Worm (Caenorhabditis elegans) whole organism, mixed stage, embryonic: ENCODE data around the gene srg-30.

Experiments used
- blmp-1 ChIP-seq: fragments of 150-350 bp; optimal IDR thresholded peaks from 2 replicates; lab custom pipeline; 2014; ENCODE audit warnings: missing biosample characterization, missing genetic modification characterization
- elt-3 ChIP-seq: fragments of 150-350 bp; optimal IDR thresholded peaks from 2 replicates; lab custom pipeline; 2014; ENCODE audit warnings: missing biosample characterization, missing genetic modification characterization
- lin-13 ChIP-seq: fragments of 150-350 bp; optimal IDR thresholded peaks from 2 replicates; lab custom pipeline; 2014; ENCODE audit warnings: missing biosample characterization, missing genetic modification characterization
- lsy-2 ChIP-seq: fragments of 150-350 bp; optimal IDR thresholded peaks from 2 replicates; lab custom pipeline; 2014; ENCODE audit warnings: missing biosample characterization, missing genetic modification characterization
- mep-1 ChIP-seq: fragments of 150-350 bp; optimal IDR thresholded peaks from 2 replicates; lab custom pipeline; 2017; ENCODE audit warnings: missing biosample characterization, missing genetic modification reagents, missing genetic modification characterization, inconsistent platforms
- nhr-237 ChIP-seq: fragments of 150-350 bp; optimal IDR thresholded peaks from 2 replicates; lab custom pipeline; 2014; ENCODE audit warnings: missing biosample characterization, missing genetic modification characterization
- nhr-76 ChIP-seq: sonication (generic microtip); optimal IDR thresholded peaks from 2 replicates; lab custom pipeline; 2017; ENCODE audit warnings: missing biosample characterization, missing genetic modification characterization
- pha-4 ChIP-seq: fragments of 150-350 bp; optimal IDR thresholded peaks from 2 replicates; lab custom pipeline; 2018; ENCODE audit warnings: missing biosample characterization, missing genetic modification reagents, missing genetic modification characterization

DNA sequence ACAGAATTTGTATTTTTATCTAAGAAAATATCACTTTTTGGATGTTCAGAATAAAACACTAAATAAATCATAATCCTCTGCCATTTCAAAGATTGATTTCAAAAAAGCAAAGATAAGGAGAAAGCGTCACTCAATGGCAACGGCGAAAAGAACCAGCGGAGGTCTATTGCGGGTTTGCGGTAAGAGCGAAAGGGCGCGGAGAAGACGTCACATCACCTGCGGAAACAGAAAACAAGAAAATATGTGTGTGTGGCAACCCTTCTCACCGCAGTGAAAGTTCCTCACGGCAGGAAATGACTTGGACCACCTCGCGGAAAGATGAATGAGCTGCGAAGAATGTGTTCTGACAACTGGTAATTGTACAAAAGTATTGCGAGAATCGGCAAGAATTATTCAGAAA, 18.3 kb downstream of the srg-30 start:
- TF ChIP-seq lin-13 (tag; lab: Kevin White, UChicago) (no peak), elt-3 (tag; lab: Kevin White, UChicago) (no peak), nhr-76 (tag; lab: Kevin White, UChicago) (no peak), lsy-2 (tag; lab: Kevin White, UChicago) (no peak), blmp-1 (tag; lab: Kevin White, UChicago) (peak; percentile 82), mep-1 (tag; lab: Kevin White, UChicago) (no peak), pha-4 (no peak), nhr-237 (tag; lab: Kevin White, UChicago) (no peak)
